Worm (Caenorhabditis elegans) whole organism, L4 larva: ENCODE data around the gene R148.8.

Experiments used
- F37D6.2 ChIP-seq: sonication (generic microtip); optimal IDR thresholded peaks from 2 replicates; lab custom pipeline; 2016; ENCODE audit warnings: mild to moderate bottlenecking, missing genetic modification characterization, missing compliant biosample characterization
- Y48G9A.11 ChIP-seq: fragments of 200-800 bp; sonication (Bioruptor generic); IDR thresholded peaks from 2 replicates; pipeline ENCODE4 v1.3.6; 2022; ENCODE audit warnings: missing genetic modification reagents, missing genetic modification characterization, missing compliant biosample characterization
- aha-1 ChIP-seq: fragments of 150-350 bp; peaks from one replicate; lab custom pipeline; 2014; ENCODE audit warnings: missing biosample characterization, missing genetic modification characterization
- aly-2 ChIP-seq: sonication (generic microtip); optimal IDR thresholded peaks from 2 replicates; lab custom pipeline; 2018; ENCODE audit warnings: missing biosample characterization, missing genetic modification characterization
- ama-1 ChIP-seq: fragments of 150-350 bp; optimal IDR thresholded peaks from 2 replicates; lab custom pipeline; 2014; ENCODE audit warnings: inconsistent platforms, mixed read lengths
- arid-1 ChIP-seq: fragments of 200-800 bp; sonication (Bioruptor generic); conservative IDR thresholded peaks from 2 replicates; pipeline ENCODE4 v1.3.6; 2022; ENCODE audit warnings: missing genetic modification reagents, missing genetic modification characterization, missing compliant biosample characterization
- ceh-28 ChIP-seq: fragments of 150-350 bp; optimal IDR thresholded peaks from 2 replicates; lab custom pipeline; 2014; ENCODE audit warnings: missing biosample characterization, missing genetic modification reagents, missing genetic modification characterization
- ceh-62 ChIP-seq: sonication (generic microtip); optimal IDR thresholded peaks from 2 replicates; lab custom pipeline; 2017; ENCODE audit warnings: missing biosample characterization, missing genetic modification characterization
- ces-1 ChIP-seq: fragments of 150-350 bp; sonication (generic microtip); optimal IDR thresholded peaks from 4 replicates; lab custom pipeline; 2014; ENCODE audit warnings: missing biosample characterization, missing genetic modification reagents, missing genetic modification characterization
- cey-2 ChIP-seq: sonication (generic microtip); optimal IDR thresholded peaks from 3 replicates; lab custom pipeline; 2017; ENCODE audit warnings: missing genetic modification characterization, mild to moderate bottlenecking, missing compliant biosample characterization, antibody characterized with exemption, borderline replicate concordance; ENCODE audit not compliant: insufficient read depth
- ctbp-1 ChIP-seq: fragments of 200-800 bp; sonication (Bioruptor generic); IDR thresholded peaks from 2 replicates; pipeline ENCODE4 v1.3.6; 2022; ENCODE audit warnings: missing genetic modification reagents, missing genetic modification characterization, missing compliant biosample characterization
- daf-16 ChIP-seq, 3 experiments: sonication (generic microtip); optimal IDR thresholded peaks; 2 replicates each; lab custom pipeline; 2016 to 2017; ENCODE audit warnings: missing genetic modification characterization in 3 of 3, missing genetic modification reagents in 3 of 3, mild to moderate bottlenecking in 2 of 3, missing compliant biosample characterization in 2 of 3, missing biosample characterization in 1 of 3, moderate library complexity in 1 of 3
- daf-8 ChIP-seq: fragments of 200-800 bp; sonication (Bioruptor generic); IDR thresholded peaks from 2 replicates; pipeline ENCODE4 v1.3.6; 2022; ENCODE audit warnings: missing genetic modification characterization, missing compliant biosample characterization
- dmd-9 ChIP-seq: fragments of 200-800 bp; sonication (Bioruptor generic); IDR thresholded peaks from 2 replicates; pipeline ENCODE4 v1.3.6; 2022; ENCODE audit warnings: missing genetic modification reagents, missing genetic modification characterization, missing compliant biosample characterization
- gei-8 ChIP-seq: fragments of 200-800 bp; sonication (Bioruptor generic); optimal IDR thresholded peaks from 2 replicates; lab custom pipeline; 2018; ENCODE audit warnings: mild to moderate bottlenecking, missing genetic modification characterization, missing compliant biosample characterization
- lin-13 ChIP-seq: fragments of 150-350 bp; optimal IDR thresholded peaks from 2 replicates; lab custom pipeline; 2014; ENCODE audit warnings: missing biosample characterization, missing genetic modification reagents, missing genetic modification characterization
- lin-38 ChIP-seq: fragments of 200-800 bp; sonication (Bioruptor generic); IDR thresholded peaks from 2 replicates; pipeline ENCODE4 v1.3.6; 2022; ENCODE audit warnings: missing genetic modification reagents, missing genetic modification characterization, missing compliant biosample characterization
- mdl-1 ChIP-seq, 2 experiments: fragments of 150-350 bp in 1 of 2; sonication (generic microtip) in 1 of 2; optimal IDR thresholded peaks; 2 replicates each; lab custom pipeline; 2014 to 2017; ENCODE audit warnings: missing biosample characterization in 2 of 2, missing genetic modification characterization in 2 of 2
- mdt-29 ChIP-seq: fragments of 200-800 bp; sonication (Bioruptor generic); IDR thresholded peaks from 2 replicates; pipeline ENCODE4 v1.3.6; 2022; ENCODE audit warnings: missing genetic modification reagents, missing genetic modification characterization, missing compliant biosample characterization
- nhr-237 ChIP-seq: sonication (generic microtip); optimal IDR thresholded peaks from 2 replicates; lab custom pipeline; 2017; ENCODE audit warnings: missing biosample characterization, missing genetic modification characterization
- nhr-25 ChIP-seq: sonication (generic microtip); optimal IDR thresholded peaks from 2 replicates; lab custom pipeline; 2017; ENCODE audit warnings: missing genetic modification characterization, mild to moderate bottlenecking, missing compliant biosample characterization, antibody characterized with exemption, moderate library complexity, borderline replicate concordance; ENCODE audit not compliant: insufficient read depth
- nhr-6 ChIP-seq: fragments of 150-350 bp; optimal IDR thresholded peaks from 2 replicates; lab custom pipeline; 2014; ENCODE audit warnings: missing biosample characterization, missing genetic modification characterization
- nhr-76 ChIP-seq: fragments of 150-350 bp; optimal IDR thresholded peaks from 2 replicates; lab custom pipeline; 2014; ENCODE audit warnings: missing biosample characterization, missing genetic modification characterization
- rbr-2 ChIP-seq: sonication (generic microtip); optimal IDR thresholded peaks from 2 replicates; lab custom pipeline; 2016; ENCODE audit warnings: missing genotype, missing genetic modification characterization, missing compliant biosample characterization
- set-16 ChIP-seq: fragments of 200-800 bp; sonication (Bioruptor generic); IDR thresholded peaks from 2 replicates; pipeline ENCODE4 v1.3.6; 2022; ENCODE audit warnings: missing genetic modification reagents, missing genetic modification characterization, missing compliant biosample characterization
- skn-1 ChIP-seq: fragments of 150-350 bp; optimal IDR thresholded peaks from 2 replicates; lab custom pipeline; 2014; ENCODE audit warnings: missing biosample characterization, missing genetic modification characterization
- spr-3 ChIP-seq: fragments of 200-800 bp; sonication (Bioruptor generic); optimal IDR thresholded peaks from 2 replicates; lab custom pipeline; 2018; ENCODE audit warnings: mild to moderate bottlenecking, missing genetic modification characterization, missing compliant biosample characterization
- unc-62 ChIP-seq, 3 experiments: fragments of 150-350 bp in 1 of 3; sonication (generic microtip); optimal IDR thresholded peaks in 2 of 3; peaks in 1 of 3; 1 replicate in 1 of 3; 2 replicates in 2 of 3; lab custom pipeline; 2014 to 2017; ENCODE audit warnings: missing biosample characterization in 3 of 3, missing genetic modification characterization in 3 of 3, missing genetic modification reagents in 3 of 3, missing genotype in 1 of 3
- zfp-2 ChIP-seq: sonication (generic microtip); optimal IDR thresholded peaks from 2 replicates; lab custom pipeline; 2016; ENCODE audit warnings: mild to moderate bottlenecking, missing genetic modification characterization, missing compliant biosample characterization
- zip-11 ChIP-seq: fragments of 200-800 bp; sonication (Bioruptor generic); IDR thresholded peaks from 2 replicates; pipeline ENCODE4 v1.3.6; 2022; ENCODE audit warnings: missing genetic modification characterization, missing compliant biosample characterization
- ztf-11 ChIP-seq: fragments of 150-350 bp; optimal IDR thresholded peaks from 2 replicates; lab custom pipeline; 2014; ENCODE audit warnings: missing biosample characterization, missing genetic modification characterization

R148.8 gene

DNA sequence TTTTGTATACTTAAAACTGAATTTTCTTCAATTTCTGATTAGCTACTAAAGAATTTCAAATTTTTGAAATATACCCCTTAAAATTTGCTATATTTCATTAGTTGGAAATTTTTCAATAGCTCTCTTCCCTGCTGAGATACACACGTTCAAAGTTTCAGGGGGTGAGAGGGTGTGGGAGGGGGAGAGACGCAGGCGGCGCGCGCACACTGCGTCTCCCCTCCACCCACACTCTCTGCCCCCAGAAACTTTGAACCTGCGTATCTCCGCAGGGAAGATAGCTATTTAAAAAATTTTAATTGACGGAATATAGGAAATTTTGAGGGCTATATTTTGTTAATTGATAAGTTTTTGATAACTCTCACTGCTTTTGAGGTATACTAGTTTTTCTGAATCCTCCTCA, 31.4 kb downstream of the R148.8 start:
- TF ChIP-seq ceh-28 (no peak), set-16 (GFP tag; lab: Robert Waterston, UW) (peak; percentile 53)

DNA sequence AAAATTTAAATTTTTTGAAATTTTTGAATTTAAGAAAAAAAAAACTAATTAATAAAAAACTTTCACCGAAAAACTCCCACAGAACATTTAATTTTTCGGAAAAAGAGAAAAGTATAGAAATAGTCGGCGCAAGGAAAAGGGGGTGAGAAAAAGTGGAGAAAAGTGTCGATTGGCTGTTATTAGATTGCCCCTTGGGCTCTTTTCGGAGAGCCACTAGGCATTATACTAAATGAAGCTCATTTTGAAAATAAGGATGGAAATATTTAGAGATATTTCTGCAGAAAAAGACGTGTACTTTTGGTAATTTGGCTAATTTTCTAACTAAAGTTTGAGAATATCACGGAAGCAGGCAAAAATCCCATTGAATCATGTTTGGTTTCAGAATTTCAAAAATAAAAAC, 32.8 kb downstream of the R148.8 start:
- TF ChIP-seq ctbp-1 (no peak), nhr-6 (tag; lab: Kevin White, UChicago) (no peak), aly-2 (tag; lab: Kevin White, UChicago) (no peak), set-16 (GFP tag; lab: Robert Waterston, UW) (no peak), arid-1 (no peak), spr-3 (GFP tag; lab: Kevin White, UChicago) (no peak), ztf-11 (no peak), gei-8 (GFP tag; lab: Kevin White, UChicago) (no peak), lin-13 (GFP tag; lab: Kevin White, UChicago) (no peak), nhr-76 (tag; lab: Kevin White, UChicago) (no peak), dmd-9 (GFP tag; lab: Robert Waterston, UW) (no peak), daf-16 (GFP tag; optimal IDR thresholded peaks at IDR 0.05; lab: Kevin White, UChicago) (no peak), daf-16 (tag; optimal IDR thresholded peaks at IDR 0.05; lab: Kevin White, UChicago) (no peak), Y48G9A.11 (GFP tag; lab: Robert Waterston, UW) (no peak), ceh-62 (no peak), zfp-2 (tag; lab: Kevin White, UChicago) (no peak), ama-1 (lab: Kevin White, UChicago) (no peak), nhr-237 (tag; lab: Kevin White, UChicago) (no peak)

DNA sequence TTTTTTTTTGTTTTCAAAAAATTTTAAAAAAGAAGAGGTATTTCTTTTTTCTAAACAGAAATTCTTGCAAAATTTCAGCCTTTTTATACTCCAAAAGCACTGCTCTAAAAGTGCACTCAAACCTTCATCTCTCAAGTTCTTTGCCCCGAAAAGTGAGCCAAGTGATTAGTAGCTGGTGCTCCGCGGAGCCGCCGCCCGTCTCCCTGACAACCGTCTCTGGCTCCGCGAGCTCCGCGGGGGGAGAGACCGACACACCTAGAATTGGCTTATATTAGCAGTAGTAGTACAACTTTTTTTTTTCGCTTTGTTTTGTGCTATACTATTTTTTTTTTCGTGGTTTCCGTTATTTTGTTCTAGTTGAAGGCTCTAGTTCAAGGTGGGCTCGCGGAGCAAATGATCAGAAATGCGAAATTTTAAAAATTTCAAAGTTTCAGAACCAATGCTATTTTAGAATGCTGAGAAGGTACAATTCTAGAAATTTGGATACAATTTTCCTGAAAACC, 41.4 kb downstream of the R148.8 start, which contains the start of gene Y53G8AL.1:
Gene Y53G8AL.1, plus strand, starts transcription at position 453 of the 503 bp plus-strand sequence.
- no peak for TF ChIP-seq rbr-2 (tag; lab: Kevin White, UChicago)
- TF ChIP-seq skn-1 (tag; lab: Kevin White, UChicago) = no peak
- no peak for TF ChIP-seq nhr-237 (tag; lab: Kevin White, UChicago)
- no peak for TF ChIP-seq ces-1 (GFP tag; lab: Kevin White, UChicago)
- peak; percentile 71 for TF ChIP-seq set-16 (GFP tag; lab: Robert Waterston, UW)
- TF ChIP-seq nhr-25 = no peak

- no peak for TF ChIP-seq daf-8 (GFP tag; lab: Robert Waterston, UW)
- no peak for TF ChIP-seq F37D6.2
- TF ChIP-seq lin-38 (GFP tag; lab: Robert Waterston, UW) = no peak
- TF ChIP-seq mdl-1 (tag; optimal IDR thresholded peaks at IDR 0.05; lab: Kevin White, UChicago) = no peak
- TF ChIP-seq zip-11 (GFP tag; lab: Robert Waterston, UW) = no peak
- TF ChIP-seq cey-2 (tag; lab: Kevin White, UChicago) = no peak
- TF ChIP-seq ztf-11 = no peak
- peak; percentile 15 for TF ChIP-seq aha-1 (tag; lab: Kevin White, UChicago)
- peak; percentile 88 for TF ChIP-seq ceh-28
- peak in 1 of 2 experiments; percentile 10 for TF ChIP-seq unc-62 (GFP tag; optimal IDR thresholded peaks at IDR 0.05 in 1 of 2; lab: Kevin White, UChicago)
- TF ChIP-seq unc-62 (tag; optimal IDR thresholded peaks at IDR 0.05; lab: Kevin White, UChicago) = no peak
- no peak for TF ChIP-seq mdt-29 (GFP tag; lab: Robert Waterston, UW)
Observed at ce11 chrIII:3240893-3241292, 49.6 kb downstream of the R148.8 start.

DNA sequence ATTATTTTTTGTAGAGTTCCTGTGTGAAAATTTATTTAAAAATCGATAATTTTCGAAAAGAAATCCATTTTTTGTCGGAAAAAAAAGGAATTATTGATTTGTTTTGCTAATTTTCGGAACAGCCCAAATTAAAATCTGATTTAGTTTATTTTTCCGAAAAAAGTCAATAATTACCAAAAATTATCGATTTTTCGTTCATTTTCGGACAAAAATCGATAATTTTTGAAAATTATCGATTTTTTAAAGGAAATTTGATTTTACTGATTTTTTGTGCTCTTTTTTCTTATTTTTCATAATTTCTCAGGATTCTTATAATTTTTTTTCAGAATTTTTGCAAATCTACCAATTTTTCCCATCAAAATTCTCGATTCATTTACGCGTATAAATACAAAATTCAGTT, 50.1 kb downstream of the R148.8 start:
- peak; percentile 31 for TF ChIP-seq ceh-28
- TF ChIP-seq rbr-2 (tag; lab: Kevin White, UChicago) = no peak
